Worm (Caenorhabditis elegans): ENCODE results near the gene dhs-29.

The dhs-29 gene

DNA sequence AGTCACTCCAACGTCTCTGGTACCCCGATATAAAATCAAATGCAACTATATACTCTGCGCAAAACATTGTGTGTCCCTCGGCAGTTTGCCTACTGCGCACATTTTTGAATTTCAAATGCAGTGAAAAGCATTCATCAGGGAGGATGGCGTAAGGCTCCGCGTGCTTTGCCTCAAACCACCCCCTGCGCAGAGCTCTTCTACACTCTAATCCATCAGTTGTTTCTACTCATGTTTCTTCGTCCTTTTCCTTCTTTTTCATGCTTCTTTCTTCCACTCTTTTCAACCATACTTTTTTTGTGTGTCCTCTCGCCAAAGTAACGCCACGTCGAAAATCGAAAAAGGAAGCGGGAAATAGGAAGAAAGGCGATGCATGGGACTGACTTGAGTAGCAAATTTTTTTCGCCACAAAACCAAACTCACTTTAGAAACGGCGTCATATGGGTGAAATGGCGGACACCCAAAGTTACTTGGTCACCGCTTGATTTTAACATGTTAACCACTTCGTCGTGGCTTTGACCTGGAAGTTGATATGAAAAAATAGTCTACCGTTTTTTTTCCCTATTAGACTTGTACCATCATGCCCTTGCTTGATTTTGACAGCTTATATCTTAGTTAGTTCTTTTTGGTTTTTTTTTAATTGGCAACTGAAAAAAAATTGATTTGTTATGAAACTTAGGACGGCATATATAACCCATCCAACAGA, 13.9 kb upstream of the dhs-29 start:
- TF ChIP-seq nfyb-1 (GFP tag; IDR thresholded peaks at IDR 0.05) (0 out of 2 replicates have a peak, but pooled peaks have one; percentile 15), hmg-1.2 (GFP tag; IDR thresholded peaks at IDR 0.05) (0 out of 2 replicates have a peak, but pooled peaks have one; percentile 10), attf-3 (GFP tag; conservative IDR thresholded peaks at IDR 0.05) (no peak)

DNA sequence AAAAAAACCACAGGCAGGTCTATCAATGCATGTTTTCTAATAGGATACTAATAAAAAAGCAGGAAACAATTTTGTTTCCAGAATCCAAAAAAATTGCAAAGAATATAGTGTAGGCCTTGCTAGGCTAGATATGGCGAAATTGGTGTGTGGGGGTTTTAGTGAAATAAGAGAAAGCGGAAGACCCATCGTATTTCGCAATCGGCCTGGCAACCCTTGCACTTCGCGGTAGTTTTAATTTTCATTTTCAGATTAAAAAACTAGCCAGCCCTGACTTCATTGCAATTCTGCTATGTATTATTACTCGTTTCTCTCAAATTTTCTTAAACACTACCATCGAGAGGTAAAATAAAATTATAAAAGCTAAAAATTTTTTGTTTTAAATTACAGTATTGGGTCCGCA, 10.2 kb upstream of the dhs-29 start:
- TF ChIP-seq cebp-1 (GFP tag; IDR thresholded peaks at IDR 0.05): 0 out of 2 replicates have a peak, but pooled peaks have one; percentile 41
- TF ChIP-seq cebp-1 (tag; optimal IDR thresholded peaks at IDR 0.05): peak; percentile 95
- TF ChIP-seq rec-8 (tag; optimal IDR thresholded peaks at IDR 0.05): no peak

DNA sequence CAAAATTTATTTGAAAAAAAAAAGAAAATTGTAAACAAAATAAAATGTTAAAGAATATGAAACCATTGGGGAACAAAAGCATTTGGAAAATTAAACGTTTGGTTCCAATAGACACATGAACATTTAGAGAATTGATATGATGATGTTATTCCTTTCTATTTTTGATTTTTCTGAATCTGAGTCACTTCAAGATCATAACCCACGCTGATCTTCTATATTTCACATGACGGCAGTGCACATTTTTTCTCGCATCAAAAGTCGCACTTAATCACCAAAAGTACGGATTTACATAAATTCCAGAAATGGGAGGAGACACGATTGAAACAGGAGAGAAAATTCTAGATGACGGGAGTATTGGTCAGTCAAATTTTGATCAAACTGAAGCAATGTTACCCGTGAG, 8.0 kb upstream of the dhs-29 start, which contains the start of gene F27D9.2:
Gene F27D9.2 (plus strand): TSS at position 301 of the 400 bp plus-strand sequence.
- TF ChIP-seq let-526 (GFP tag; IDR thresholded peaks at IDR 0.05): no peak
- no peak for TF ChIP-seq tlf-1 (GFP tag; optimal IDR thresholded peaks at IDR 0.05)
- no peak for TF ChIP-seq egl-44 (GFP tag; IDR thresholded peaks at IDR 0.05)
- no peak for TF ChIP-seq ztf-3 (GFP tag; optimal IDR thresholded peaks at IDR 0.05)
- TF ChIP-seq ztf-22 (GFP tag; optimal IDR thresholded peaks at IDR 0.05): no peak
- TF ChIP-seq unc-130 (GFP tag; optimal IDR thresholded peaks at IDR 0.05): no peak
- TF ChIP-seq ztf-26 (tag; optimal IDR thresholded peaks at IDR 0.05): no peak
- no peak for TF ChIP-seq C17E4.6 (GFP tag; IDR thresholded peaks at IDR 0.05)
- TF ChIP-seq lsy-27 (tag; optimal IDR thresholded peaks at IDR 0.05; ENCODE audit: borderline replicate concordance, insufficient read depth): no peak
- no peak for TF ChIP-seq lsl-1 (GFP tag; optimal IDR thresholded peaks at IDR 0.05)
- no peak for TF ChIP-seq B0035.1 (tag; optimal IDR thresholded peaks at IDR 0.05)
- TF ChIP-seq chd-7 (tag; optimal IDR thresholded peaks at IDR 0.05): no peak
- TF ChIP-seq nfyb-1 (GFP tag; IDR thresholded peaks at IDR 0.05): no peak
- TF ChIP-seq zfh-2 (GFP tag; conservative IDR thresholded peaks at IDR 0.05): no peak
- no peak for TF ChIP-seq F37B4.10 (GFP tag; IDR thresholded peaks at IDR 0.05)
- TF ChIP-seq Y53G8AR.9 (GFP tag; conservative IDR thresholded peaks at IDR 0.05): no peak
- no peak for TF ChIP-seq nhr-80 (tag; optimal IDR thresholded peaks at IDR 0.05)

DNA sequence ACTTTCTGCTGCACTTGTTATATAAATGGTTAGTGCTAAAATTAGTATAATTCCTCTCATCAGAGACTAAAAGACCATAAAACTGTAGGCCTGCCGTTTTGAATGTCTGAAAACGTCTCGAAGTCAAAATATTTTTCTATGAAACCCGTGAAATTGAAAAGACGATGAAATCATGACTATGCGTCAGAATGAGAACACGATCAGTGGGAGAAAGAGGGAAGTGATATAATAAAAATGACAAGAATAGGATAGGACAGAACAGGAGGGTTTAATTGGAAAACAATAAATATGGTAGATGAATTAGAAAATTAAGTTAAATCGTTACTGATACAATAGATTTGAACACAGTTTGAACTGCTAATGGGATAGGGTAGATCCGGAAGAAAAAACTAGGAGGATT, 5.9 kb upstream of the dhs-29 start, which contains the start of gene F27D9.7:
Gene F27D9.7 (minus strand): TSS at position 101 of the 400 bp plus-strand sequence.
- TF ChIP-seq snpc-1.1 (tag; optimal IDR thresholded peaks at IDR 0.05; ENCODE audit: insufficient read depth) (no peak), T07F8.4 (tag; optimal IDR thresholded peaks at IDR 0.05) (no peak), ztf-28 (GFP tag; IDR thresholded peaks at IDR 0.05) (no peak), B0019.2 (GFP tag; conservative IDR thresholded peaks at IDR 0.05) (no peak), D2030.7 (GFP tag; IDR thresholded peaks at IDR 0.05) (no peak), lir-1 (GFP tag; conservative IDR thresholded peaks at IDR 0.05) (no peak), let-526 (GFP tag; IDR thresholded peaks at IDR 0.05) (no peak), mcd-1 (GFP tag; IDR thresholded peaks at IDR 0.05) (no peak), cebp-2 (GFP tag; IDR thresholded peaks at IDR 0.05) (no peak), madf-6 (GFP tag; IDR thresholded peaks at IDR 0.05) (no peak), F49E8.2 (tag; optimal IDR thresholded peaks at IDR 0.05; ENCODE audit: insufficient read depth) (no peak), nhr-120 (GFP tag; IDR thresholded peaks at IDR 0.05) (no peak), B0336.3 (GFP tag; IDR thresholded peaks at IDR 0.05) (no peak)
